Fruit fly (Drosophila melanogaster) whole organism, prepupa: ENCODE results near the gene png.

Experiments
- CG16779 ChIP-seq: fragments of 200-800 bp; sonication (Bioruptor generic); optimal IDR thresholded peaks from 3 replicates; lab custom pipeline; 2017; ENCODE audit warnings: missing biosample characterization, mild to moderate bottlenecking, missing genetic modification characterization
- CG6163 ChIP-seq: fragments of 200-800 bp; sonication (Bioruptor generic); IDR thresholded peaks from 3 replicates; pipeline ENCODE4 v1.3.6; 2022; ENCODE audit warnings: missing biosample characterization, missing genetic modification characterization
- CG7368 ChIP-seq: fragments of 200-800 bp; sonication (Bioruptor generic); optimal IDR thresholded peaks from 3 replicates; lab custom pipeline; 2016; ENCODE audit warnings: missing biosample characterization, missing genetic modification characterization

DNA sequence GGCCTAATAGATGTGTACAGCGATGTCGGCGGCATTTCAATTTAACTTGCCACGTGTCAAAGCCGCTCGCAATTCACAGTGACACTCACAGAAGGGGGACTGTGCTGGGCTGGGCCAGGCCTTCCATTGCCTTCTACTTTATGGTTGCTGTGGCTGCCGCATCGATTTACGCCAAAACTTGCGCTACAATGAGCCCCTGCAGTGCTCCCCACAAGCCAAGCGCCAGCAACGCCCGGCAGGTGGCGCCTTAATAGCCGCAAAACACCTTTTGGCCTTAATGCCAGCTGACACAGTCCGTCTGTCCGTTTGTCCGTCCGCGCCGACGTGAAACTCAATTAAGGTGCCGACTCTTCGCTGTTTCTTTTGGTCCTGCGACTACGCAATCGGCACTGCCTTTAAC is 47.6 kb upstream of the png start:
- no peak for TF ChIP-seq CG16779
- TF ChIP-seq CG6163 (GFP tag; lab: Robert Waterston, UW): no peak
- TF ChIP-seq CG7368 (GFP tag; lab: Kevin White, UChicago): no peak
